Fruit fly (Drosophila melanogaster) whole organism, embryonic: ENCODE measurements around the gene CG32280.

Experiments used
- Antp ChIP-seq: fragments of 200-800 bp; sonication (Bioruptor generic); optimal IDR thresholded peaks from 3 replicates; lab custom pipeline; 2016; ENCODE audit warnings: missing biosample characterization, missing genetic modification characterization
- Bdp1 ChIP-seq: fragments of 200-800 bp; sonication (Bioruptor generic); optimal IDR thresholded peaks from 3 replicates; lab custom pipeline; 2016; ENCODE audit warnings: missing biosample characterization, missing genetic modification characterization
- CG10543 ChIP-seq: fragments of 200-800 bp; sonication (Bioruptor generic); optimal IDR thresholded peaks from 3 replicates; lab custom pipeline; 2017; ENCODE audit warnings: missing biosample characterization, mild to moderate bottlenecking, missing genetic modification characterization, moderate library complexity
- CG10979 ChIP-seq: fragments of 200-800 bp; sonication (Bioruptor generic); optimal IDR thresholded peaks from 2 replicates; lab custom pipeline; 2018; ENCODE audit warnings: missing biosample characterization, mild to moderate bottlenecking, missing genetic modification characterization, moderate library complexity
- CG11085 ChIP-seq: fragments of 200-800 bp; sonication (Bioruptor generic); IDR thresholded peaks from 2 replicates; pipeline ENCODE4 v1.3.6; 2022; ENCODE audit warnings: missing biosample characterization, missing genetic modification characterization
- CG11723 ChIP-seq: fragments of 200-800 bp; sonication (Bioruptor generic); optimal IDR thresholded peaks from 2 replicates; lab custom pipeline; 2017; ENCODE audit warnings: missing biosample characterization, mild to moderate bottlenecking, missing genetic modification characterization
- CG12299 ChIP-seq: fragments of 200-800 bp; sonication (Bioruptor generic); optimal IDR thresholded peaks from 2 replicates; lab custom pipeline; 2018; ENCODE audit warnings: missing biosample characterization, mild to moderate bottlenecking, missing genetic modification characterization
- CG14667 ChIP-seq: fragments of 200-800 bp; sonication (Bioruptor generic); IDR thresholded peaks from 2 replicates; pipeline ENCODE4 v1.3.6; 2022; ENCODE audit warnings: missing biosample characterization, missing genetic modification characterization
- CG14860 ChIP-seq: fragments of 200-800 bp; sonication (Bioruptor generic); IDR thresholded peaks from 3 replicates; pipeline ENCODE4 v1.3.6; 2022; ENCODE audit warnings: missing biosample characterization, missing genetic modification characterization; ENCODE audit not compliant: partially characterized antibody
- CG1529 ChIP-seq: fragments of 200-800 bp; sonication (Bioruptor generic); optimal IDR thresholded peaks from 3 replicates; lab custom pipeline; 2018; ENCODE audit warnings: missing biosample characterization, missing genetic modification characterization
- CG2120 ChIP-seq: fragments of 200-800 bp; sonication (Bioruptor generic); optimal IDR thresholded peaks from 3 replicates; lab custom pipeline; 2016; ENCODE audit warnings: missing biosample characterization, missing genetic modification characterization
- CG3407 ChIP-seq: fragments of 200-800 bp; sonication (Bioruptor generic); optimal IDR thresholded peaks from 2 replicates; lab custom pipeline; 2018; ENCODE audit warnings: missing biosample characterization, mild to moderate bottlenecking, missing genetic modification characterization
- CG34376 ChIP-seq: fragments of 200-800 bp; sonication (Bioruptor generic); optimal IDR thresholded peaks from 2 replicates; lab custom pipeline; 2018; ENCODE audit warnings: missing biosample characterization, mild to moderate bottlenecking, missing genetic modification characterization
- CG6175 ChIP-seq: fragments of 200-800 bp; sonication (Bioruptor generic); IDR thresholded peaks from 3 replicates; pipeline ENCODE4 v1.3.6; 2022; ENCODE audit warnings: missing biosample characterization, missing genetic modification characterization
- CG7357 ChIP-seq: fragments of 200-800 bp; sonication (Bioruptor generic); IDR thresholded peaks from 3 replicates; pipeline ENCODE4 v1.3.6; 2022; ENCODE audit warnings: missing biosample characterization, missing genetic modification characterization
- Dfd ChIP-seq, 2 experiments: fragments of >200 bp; optimal IDR thresholded peaks; 2 replicates each; lab custom pipeline; 2017; ENCODE audit warnings: missing biosample characterization in 2 of 2, missing genetic modification characterization in 2 of 2
- Dip2 ChIP-seq: fragments of 200-800 bp; sonication (Bioruptor generic); IDR thresholded peaks from 2 replicates; pipeline ENCODE4 v1.3.6; 2022; ENCODE audit warnings: missing biosample characterization, missing genetic modification characterization
- Doc2 ChIP-seq: fragments of 200-800 bp; sonication (Bioruptor generic); IDR thresholded peaks from 2 replicates; pipeline ENCODE4 v1.3.6; 2022; ENCODE audit warnings: missing biosample characterization, missing genetic modification characterization
- Drgx ChIP-seq: fragments of 200-800 bp; sonication (Bioruptor generic); IDR thresholded peaks from 2 replicates; pipeline ENCODE4 v1.3.6; 2022; ENCODE audit warnings: missing biosample characterization, missing genetic modification characterization
- Eip74EF ChIP-seq, 2 experiments: fragments of 200-800 bp in 1 of 2; fragments of >200 bp in 1 of 2; sonication (Bioruptor generic) in 1 of 2; optimal IDR thresholded peaks; 2 replicates each; lab custom pipeline; 2017 to 2019; ENCODE audit warnings: missing biosample characterization in 2 of 2, missing genetic modification characterization in 2 of 2, mild to moderate bottlenecking in 1 of 2, moderate library complexity in 1 of 2
- Elba2 ChIP-seq: fragments of 200-800 bp; sonication (Bioruptor generic); optimal IDR thresholded peaks from 3 replicates; lab custom pipeline; 2016; ENCODE audit warnings: missing biosample characterization, missing genetic modification characterization
- Lpt ChIP-seq: fragments of >200 bp; optimal IDR thresholded peaks from 2 replicates; lab custom pipeline; 2018; ENCODE audit warnings: missing biosample characterization, missing genetic modification characterization
- Mad ChIP-seq: fragments of 200-800 bp; sonication (Bioruptor generic); optimal IDR thresholded peaks from 2 replicates; lab custom pipeline; 2016; ENCODE audit warnings: missing biosample characterization, missing genetic modification characterization
- Med ChIP-seq: fragments of 200-800 bp; sonication (Bioruptor generic); peaks from one replicate; lab custom pipeline; 2016; ENCODE audit warnings: missing biosample characterization, missing genetic modification characterization, mild to moderate bottlenecking, inconsistent platforms, moderate library complexity
- Myb ChIP-seq: fragments of 200-800 bp; sonication (Bioruptor generic); optimal IDR thresholded peaks from 2 replicates; lab custom pipeline; 2016; ENCODE audit warnings: missing biosample characterization, missing genetic modification characterization
- Optix ChIP-seq: fragments of 200-800 bp; sonication (Bioruptor generic); IDR thresholded peaks from 3 replicates; pipeline ENCODE4 v1.3.6; 2022; ENCODE audit warnings: missing biosample characterization, missing genetic modification characterization
- Pdp1 ChIP-seq, 2 experiments: fragments of 200-800 bp; sonication (Bioruptor generic); optimal IDR thresholded peaks; 3 replicates each; lab custom pipeline; 2016; ENCODE audit warnings: missing biosample characterization in 2 of 2, missing genetic modification characterization in 2 of 2, mild to moderate bottlenecking in 1 of 2, moderate library complexity in 1 of 2
- Ravus ChIP-seq: fragments of 200-800 bp; sonication (Bioruptor generic); IDR thresholded peaks from 2 replicates; pipeline ENCODE4 v1.3.6; 2022; ENCODE audit warnings: missing biosample characterization, missing genetic modification characterization
- Sox100B ChIP-seq: fragments of 200-800 bp; sonication (Bioruptor generic); optimal IDR thresholded peaks from 3 replicates; lab custom pipeline; 2018; ENCODE audit warnings: missing biosample characterization, mild to moderate bottlenecking, missing genetic modification characterization
- Sox102F ChIP-seq: fragments of 200-800 bp; sonication (Bioruptor generic); optimal IDR thresholded peaks from 2 replicates; lab custom pipeline; 2018; ENCODE audit warnings: missing biosample characterization, mild to moderate bottlenecking, missing genetic modification characterization, moderate library complexity
- amos ChIP-seq: fragments of 200-800 bp; sonication (Bioruptor generic); IDR thresholded peaks from 2 replicates; pipeline ENCODE4 v1.3.6; 2022; ENCODE audit warnings: missing biosample characterization, missing genetic modification characterization; ENCODE audit not compliant: partially characterized antibody
- cg ChIP-seq: fragments of 200-800 bp; sonication (Bioruptor generic); optimal IDR thresholded peaks from 3 replicates; lab custom pipeline; 2019; ENCODE audit warnings: missing biosample characterization, mild to moderate bottlenecking, missing genetic modification characterization, moderate library complexity
- chinmo ChIP-seq: fragments of 200-800 bp; sonication (Bioruptor generic); IDR thresholded peaks from 4 replicates; pipeline ENCODE4 v1.3.6; 2022; ENCODE audit warnings: missing biosample characterization, missing genetic modification characterization; ENCODE audit not compliant: partially characterized antibody
- crc ChIP-seq: fragments of 200-800 bp; sonication (Bioruptor generic); optimal IDR thresholded peaks from 2 replicates; lab custom pipeline; 2016; ENCODE audit warnings: missing biosample characterization, missing genetic modification characterization
- crol ChIP-seq: fragments of 200-800 bp; sonication (Bioruptor generic); IDR thresholded peaks from 2 replicates; pipeline ENCODE4 v1.3.6; 2022; ENCODE audit warnings: missing biosample characterization, missing genetic modification characterization
- fu2 ChIP-seq: fragments of 200-800 bp; sonication (Bioruptor generic); optimal IDR thresholded peaks from 2 replicates; lab custom pipeline; 2016; ENCODE audit warnings: missing biosample characterization, missing genetic modification characterization
- gcm ChIP-seq: fragments of 200-800 bp; sonication (Bioruptor generic); optimal IDR thresholded peaks from 2 replicates; lab custom pipeline; 2019; ENCODE audit warnings: missing biosample characterization, mild to moderate bottlenecking, missing genetic modification characterization, moderate library complexity
- knrl ChIP-seq: fragments of 200-800 bp; sonication (Bioruptor generic); IDR thresholded peaks from 3 replicates; pipeline ENCODE4 v1.3.6; 2022; ENCODE audit warnings: missing biosample characterization, missing genetic modification characterization; ENCODE audit not compliant: partially characterized antibody
- oc ChIP-seq: fragments of 200-800 bp; sonication (Bioruptor generic); optimal IDR thresholded peaks from 2 replicates; lab custom pipeline; 2018; ENCODE audit warnings: missing biosample characterization, mild to moderate bottlenecking, missing genetic modification characterization, moderate library complexity
- sens ChIP-seq: fragments of 200-800 bp; sonication (Bioruptor generic); peaks from one replicate; lab custom pipeline; 2016; ENCODE audit warnings: missing biosample characterization, missing genetic modification characterization
- shn ChIP-seq: fragments of 200-800 bp; sonication (Bioruptor generic); optimal IDR thresholded peaks from 3 replicates; lab custom pipeline; 2016; ENCODE audit warnings: missing biosample characterization, missing genetic modification characterization
- stc ChIP-seq: fragments of 200-800 bp; sonication (Bioruptor generic); IDR thresholded peaks from 2 replicates; pipeline ENCODE4 v1.3.6; 2022; ENCODE audit warnings: missing biosample characterization, missing genetic modification characterization
- sug ChIP-seq: fragments of 200-800 bp; optimal IDR thresholded peaks from 2 replicates; lab custom pipeline; 2019; ENCODE audit warnings: missing biosample characterization, mild to moderate bottlenecking, missing genetic modification characterization, moderate library complexity
- unpg ChIP-seq: fragments of 200-800 bp; sonication (Bioruptor generic); optimal IDR thresholded peaks from 3 replicates; lab custom pipeline; 2018; ENCODE audit warnings: missing biosample characterization, mild to moderate bottlenecking, missing genetic modification characterization, moderate library complexity
- z ChIP-seq: fragments of 200-800 bp; sonication (Bioruptor generic); IDR thresholded peaks from 3 replicates; pipeline ENCODE4 v1.3.6; 2022; ENCODE audit warnings: missing biosample characterization, missing genetic modification characterization
- zen ChIP-seq: fragments of 200-800 bp; sonication (Bioruptor generic); optimal IDR thresholded peaks from 3 replicates; lab custom pipeline; 2018; ENCODE audit warnings: missing biosample characterization, mild to moderate bottlenecking, missing genetic modification characterization, moderate library complexity
- zen2 ChIP-seq: fragments of 200-800 bp; sonication (Bioruptor generic); IDR thresholded peaks from 3 replicates; pipeline ENCODE4 v1.3.6; 2022; ENCODE audit warnings: missing biosample characterization, missing genetic modification characterization; ENCODE audit not compliant: partially characterized antibody
- zfh1 ChIP-seq: fragments of 200-800 bp; sonication (Bioruptor generic); IDR thresholded peaks from 3 replicates; pipeline ENCODE4 v1.3.6; 2022; ENCODE audit warnings: missing biosample characterization, missing genetic modification characterization

CG32280 gene

dm6 chr3L:3125649-3126130 lies 39.3 kb upstream of the CG32280 start:
- TF ChIP-seq Sox102F (GFP tag; lab: Kevin White, UChicago) (peak; percentile 3), sens (peak; percentile 47), CG12299 (no peak), shn (GFP tag; lab: Kevin White, UChicago) (no peak), Med (GFP tag; lab: Kevin White, UChicago) (peak; percentile 61), Pdp1 (GFP tag; optimal IDR thresholded peaks at IDR 0.05; lab: Kevin White, UChicago) (peak in 1 of 2 experiments; percentile 39), Myb (GFP tag; lab: Kevin White, UChicago) (no peak), CG10543 (GFP tag; lab: Kevin White, UChicago) (no peak)

dm6 chr3L:3126478-3126877 lies 38.5 kb upstream of the CG32280 start:
- TF ChIP-seq z (GFP tag; lab: Robert Waterston, UW) (0 out of 3 replicates have a peak, but pooled peaks have one; percentile 41), cg (peak; percentile 1), CG7357 (no peak), CG10543 (GFP tag; lab: Kevin White, UChicago) (no peak), zfh1 (GFP tag; lab: Robert Waterston, UW) (no peak), Med (GFP tag; lab: Kevin White, UChicago) (peak; percentile 72), crol (peak; percentile 19; the same call in 1 of the 2 replicates), zen (peak; percentile 35), CG1529 (GFP tag; lab: Kevin White, UChicago) (no peak), gcm (GFP tag; lab: Kevin White, UChicago) (peak; percentile 53), Mad (GFP tag; lab: Kevin White, UChicago) (no peak), stc (GFP tag; lab: Robert Waterston, UW) (0 out of 2 replicates have a peak, but pooled peaks have one; percentile 26)

- TF ChIP-seq zen2 (GFP tag; lab: Robert Waterston, UW) (no peak), Eip74EF (GFP tag; optimal IDR thresholded peaks at IDR 0.05; lab: Kevin White, UChicago) (peak in 1 of 2 experiments; percentile 48), CG14667 (GFP tag; lab: Robert Waterston, UW) (no peak), fu2 (GFP tag; lab: Kevin White, UChicago) (no peak), unpg (peak; percentile 61), Sox100B (peak; percentile 18), CG11723 (GFP tag; lab: Kevin White, UChicago) (peak; percentile 28), Drgx (GFP tag; lab: Robert Waterston, UW) (no peak), Optix (no peak), CG2120 (GFP tag; lab: Kevin White, UChicago) (peak; percentile 14), oc (tag; lab: Kevin White, UChicago) (peak; percentile 24), Doc2 (GFP tag; lab: Robert Waterston, UW) (no peak), CG6175 (GFP tag; lab: Robert Waterston, UW) (no peak), Pdp1 (GFP tag; optimal IDR thresholded peaks at IDR 0.05; lab: Kevin White, UChicago) (peak; percentile 32 to 86), Dip2 (no peak), CG11085 (GFP tag; lab: Robert Waterston, UW) (no peak), Antp (GFP tag; lab: Kevin White, UChicago) (no peak), Elba2 (GFP tag; lab: Kevin White, UChicago) (no peak), Bdp1 (GFP tag; lab: Kevin White, UChicago) (peak; percentile 57), Ravus (GFP tag; lab: Robert Waterston, UW) (no peak), Dfd (GFP tag; optimal IDR thresholded peaks at IDR 0.05; lab: Kevin White, UChicago) (no peak), CG3407 (GFP tag; lab: Kevin White, UChicago) (peak; percentile 39), amos (GFP tag; lab: Robert Waterston, UW) (no peak; the same call in 1 of the 2 replicates), knrl (peak; percentile 26; the same call in 1 of the 3 replicates), sug (tag; lab: Kevin White, UChicago) (peak; percentile 71), CG34376 (GFP tag; lab: Kevin White, UChicago) (peak; percentile 75), crc (GFP tag; lab: Kevin White, UChicago) (no peak), chinmo (GFP tag; lab: Robert Waterston, UW) (0 out of 4 replicates have a peak, but pooled peaks have one; percentile 61), CG14860 (GFP tag; lab: Robert Waterston, UW) (no peak), Lpt (no peak), CG10979 (peak; percentile 45)
These were observed 37.4 kb upstream of the CG32280 start, which contains the start of gene promL for dm6 chr3L:3127544-3127943. TSS of gene promL (minus strand) at chr3L:3127724.
